Worm (Caenorhabditis elegans) whole organism, mixed stage, embryonic: ENCODE data around the gene C52E4.12.

Experiments
- ceh-43 ChIP-seq: fragments of 200-800 bp; sonication (Bioruptor generic); optimal IDR thresholded peaks from 2 replicates; lab custom pipeline; 2018; ENCODE audit warnings: mild to moderate bottlenecking, missing genetic modification characterization, moderate library complexity, missing compliant biosample characterization
- ces-1 ChIP-seq: fragments of 150-350 bp; optimal IDR thresholded peaks from 2 replicates; lab custom pipeline; 2014; ENCODE audit warnings: missing biosample characterization, missing genetic modification reagents, missing genetic modification characterization
- lin-13 ChIP-seq: fragments of 150-350 bp; optimal IDR thresholded peaks from 2 replicates; lab custom pipeline; 2014; ENCODE audit warnings: missing biosample characterization, missing genetic modification characterization
- lin-32 ChIP-seq: fragments of 200-800 bp; sonication (Bioruptor generic); optimal IDR thresholded peaks from 2 replicates; lab custom pipeline; 2018; ENCODE audit warnings: mild to moderate bottlenecking, missing genetic modification characterization, missing compliant biosample characterization
- lsy-2 ChIP-seq: fragments of 150-350 bp; optimal IDR thresholded peaks from 2 replicates; lab custom pipeline; 2014; ENCODE audit warnings: missing biosample characterization, missing genetic modification characterization
- mep-1 ChIP-seq: fragments of 150-350 bp; optimal IDR thresholded peaks from 2 replicates; lab custom pipeline; 2017; ENCODE audit warnings: missing biosample characterization, missing genetic modification reagents, missing genetic modification characterization, inconsistent platforms
- pha-4 ChIP-seq: fragments of 150-350 bp; optimal IDR thresholded peaks from 2 replicates; lab custom pipeline; 2018; ENCODE audit warnings: missing biosample characterization, missing genetic modification reagents, missing genetic modification characterization
- snpc-4 ChIP-seq: fragments of 150-350 bp; optimal IDR thresholded peaks from 2 replicates; lab custom pipeline; 2014; ENCODE audit warnings: missing biosample characterization, missing genetic modification characterization
- zip-8 ChIP-seq: fragments of 150-350 bp; optimal IDR thresholded peaks from 2 replicates; lab custom pipeline; 2014; ENCODE audit warnings: missing biosample characterization, missing genetic modification characterization
- ztf-11 ChIP-seq: fragments of 150-350 bp; optimal IDR thresholded peaks from 2 replicates; lab custom pipeline; 2014; ENCODE audit warnings: missing biosample characterization, missing genetic modification characterization

DNA sequence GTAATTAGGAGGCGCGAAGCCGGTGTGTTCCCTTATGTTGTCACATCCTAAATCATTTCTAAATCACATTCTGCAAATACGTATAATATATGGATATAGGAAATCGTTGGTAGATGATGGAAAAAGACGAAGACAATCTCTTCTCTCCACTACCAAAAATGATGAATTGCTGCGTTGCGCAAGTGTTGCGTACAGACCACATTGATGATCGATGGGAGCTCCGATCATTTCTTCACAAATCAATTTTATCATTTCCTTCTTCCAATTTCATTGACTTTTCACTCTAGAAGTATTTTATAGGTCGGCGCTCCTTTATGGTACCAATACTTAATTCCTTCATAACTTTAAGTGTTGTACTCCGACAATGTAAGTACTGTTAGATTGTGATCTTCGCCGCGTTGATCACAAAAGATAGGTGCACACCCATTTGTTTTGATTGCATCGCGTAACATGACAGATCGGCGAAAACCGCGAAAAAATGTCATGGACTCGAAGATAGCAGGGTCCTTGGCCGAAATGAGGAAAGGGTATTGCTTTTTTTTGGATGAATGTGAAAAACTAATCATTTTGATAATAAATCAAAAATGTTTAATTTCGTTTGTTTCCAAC is 46.3 kb upstream of the C52E4.12 start:
- TF ChIP-seq zip-8 (tag; lab: Kevin White, UChicago) (peak; percentile 81), lin-13 (no peak), snpc-4 (tag; lab: Kevin White, UChicago) (no peak), mep-1 (tag; lab: Kevin White, UChicago) (no peak), lsy-2 (tag; lab: Kevin White, UChicago) (no peak), lin-32 (no peak), ceh-43 (GFP tag; lab: Kevin White, UChicago) (no peak), ztf-11 (tag; lab: Kevin White, UChicago) (no peak), pha-4 (tag; lab: Kevin White, UChicago) (no peak), ces-1 (GFP tag; lab: Kevin White, UChicago) (no peak)
